Fruit fly (Drosophila melanogaster) whole organism, prepupa: ENCODE measurements around the gene Jhbp4.

Experiments
- CG15336 ChIP-seq: fragments of 200-800 bp; sonication (Bioruptor generic); IDR thresholded peaks from 2 replicates; pipeline ENCODE4 v1.3.6; 2022; ENCODE audit warnings: missing biosample characterization, missing genetic modification characterization
- CG16779 ChIP-seq: fragments of 200-800 bp; sonication (Bioruptor generic); optimal IDR thresholded peaks from 3 replicates; lab custom pipeline; 2017; ENCODE audit warnings: missing biosample characterization, mild to moderate bottlenecking, missing genetic modification characterization
- CG31627 ChIP-seq: fragments of 200-800 bp; sonication (Bioruptor generic); optimal IDR thresholded peaks from 3 replicates; lab custom pipeline; 2016; ENCODE audit warnings: missing biosample characterization, missing genetic modification characterization
- CG6854 ChIP-seq: fragments of 200-800 bp; sonication (Bioruptor generic); optimal IDR thresholded peaks from 2 replicates; lab custom pipeline; 2017; ENCODE audit warnings: missing biosample characterization, mild to moderate bottlenecking, missing genetic modification characterization
- Ets96B ChIP-seq: fragments of 200-800 bp; optimal IDR thresholded peaks from 2 replicates; lab custom pipeline; 2019; ENCODE audit warnings: missing biosample characterization, mild to moderate bottlenecking, missing genetic modification characterization, moderate library complexity
- fd85E ChIP-seq: fragments of 200-800 bp; sonication (Bioruptor generic); optimal IDR thresholded peaks from 3 replicates; lab custom pipeline; 2016; ENCODE audit warnings: missing biosample characterization, missing genetic modification characterization

- TF ChIP-seq CG15336 (GFP tag; lab: Robert Waterston, UW), result no peak
- no peak for TF ChIP-seq fd85E (GFP tag; lab: Kevin White, UChicago)
- TF ChIP-seq CG6854 (GFP tag; lab: Kevin White, UChicago), result no peak
- no peak for TF ChIP-seq CG31627 (GFP tag; lab: Kevin White, UChicago)
- no peak for TF ChIP-seq Ets96B (tag; lab: Kevin White, UChicago)
- no peak for TF ChIP-seq CG16779 (tag; lab: Kevin White, UChicago)
Observed at dm6 chr3R:16091910-16092627, 48.8 kb downstream of the Jhbp4 start.
